Worm (Caenorhabditis elegans): ENCODE results near the gene ZK1307.2.
A peak's percentile ranks its signal among the peaks of the same experiment; 100 is the strongest.

The ZK1307.2 gene

ce11 chrII:9682044-9682443 lies 28.3 kb upstream of the ZK1307.2 start:
- TF ChIP-seq ceh-82 (tag; optimal IDR thresholded peaks at IDR 0.05) (no peak), ceh-63 (GFP tag; optimal IDR thresholded peaks at IDR 0.05) (no peak), fkh-10 (GFP tag; optimal IDR thresholded peaks at IDR 0.05) (peak; percentile 76), pag-3 (tag; optimal IDR thresholded peaks at IDR 0.05; ENCODE audit: borderline replicate concordance, insufficient read depth) (no peak), lin-14 (GFP tag; optimal IDR thresholded peaks at IDR 0.05) (peak; percentile 56), nhr-77 (tag; optimal IDR thresholded peaks at IDR 0.05) (no peak), nhr-84 (tag; optimal IDR thresholded peaks at IDR 0.05) (no peak), snpc-4 (tag; optimal IDR thresholded peaks at IDR 0.05) (no peak), tlp-1 (tag; optimal IDR thresholded peaks at IDR 0.05) (no peak), elt-3 (tag; optimal IDR thresholded peaks at IDR 0.05) (no peak)

ce11 chrII:9680493-9680892 lies 26.7 kb upstream of the ZK1307.2 start, which contains the start of gene ZK1320.13:
Gene ZK1320.13, plus strand, starts transcription at chrII:9680793.
- no peak for TF ChIP-seq unc-98 (GFP tag; IDR thresholded peaks at IDR 0.05)
- TF ChIP-seq ceh-8 (GFP tag; optimal IDR thresholded peaks at IDR 0.05) = no peak
- TF ChIP-seq F16B12.6 (tag; optimal IDR thresholded peaks at IDR 0.05) = no peak
- TF ChIP-seq lin-14 (GFP tag; optimal IDR thresholded peaks at IDR 0.05) = peak; percentile 28
- TF ChIP-seq dsc-1 (tag; optimal IDR thresholded peaks at IDR 0.05) = no peak
- no peak for TF ChIP-seq rnt-1 (tag; optimal IDR thresholded peaks at IDR 0.05)
- TF ChIP-seq hlh-4 (tag; optimal IDR thresholded peaks at IDR 0.05) = no peak

DNA sequence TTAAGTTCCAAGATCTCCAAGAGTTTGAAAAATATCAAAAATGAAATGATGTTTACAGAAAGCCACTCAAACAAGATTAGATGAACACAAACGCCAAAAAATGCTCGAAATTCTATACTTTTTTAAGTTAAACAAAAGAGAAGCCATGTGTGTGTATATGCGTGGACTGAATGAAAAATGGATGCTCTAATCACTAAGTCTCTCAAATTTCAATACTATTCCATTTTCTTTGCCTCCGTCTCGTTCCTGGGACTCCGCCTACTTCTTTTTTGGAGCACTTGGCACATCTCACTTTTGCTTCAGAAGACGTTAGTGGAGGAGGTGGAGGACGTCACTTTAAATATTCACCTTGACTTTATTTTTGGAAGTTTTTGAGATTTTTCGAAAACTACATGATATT lies 26.1 kb upstream of the ZK1307.2 start:
- TF ChIP-seq unc-98 (GFP tag; IDR thresholded peaks at IDR 0.05) (no peak), lin-14 (GFP tag; optimal IDR thresholded peaks at IDR 0.05) (peak; percentile 26)

DNA sequence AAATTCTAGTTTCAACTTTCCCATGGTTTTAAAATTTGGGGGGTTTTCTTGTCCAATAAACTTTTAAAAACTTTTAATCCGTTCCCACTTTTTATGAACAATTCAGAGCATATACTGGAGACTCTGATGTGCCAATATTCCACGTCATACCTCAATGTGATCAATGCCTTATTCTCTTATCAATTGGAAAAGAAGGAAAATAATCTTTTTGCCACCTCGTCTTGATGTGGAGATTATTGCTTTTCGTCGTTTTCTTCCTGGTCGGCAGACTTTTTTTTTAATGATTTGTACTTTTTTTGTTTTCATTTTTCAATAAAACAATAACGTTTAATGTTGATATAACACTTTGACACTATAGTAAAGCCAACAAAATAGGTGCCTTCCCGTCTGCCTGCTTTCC lies 23.7 kb upstream of the ZK1307.2 start:
- TF ChIP-seq unc-30 (tag; optimal IDR thresholded peaks at IDR 0.05) (no peak), dsc-1 (tag; optimal IDR thresholded peaks at IDR 0.05) (peak; percentile 14), elt-2 (tag; optimal IDR thresholded peaks at IDR 0.05) (peak; percentile 17)

DNA sequence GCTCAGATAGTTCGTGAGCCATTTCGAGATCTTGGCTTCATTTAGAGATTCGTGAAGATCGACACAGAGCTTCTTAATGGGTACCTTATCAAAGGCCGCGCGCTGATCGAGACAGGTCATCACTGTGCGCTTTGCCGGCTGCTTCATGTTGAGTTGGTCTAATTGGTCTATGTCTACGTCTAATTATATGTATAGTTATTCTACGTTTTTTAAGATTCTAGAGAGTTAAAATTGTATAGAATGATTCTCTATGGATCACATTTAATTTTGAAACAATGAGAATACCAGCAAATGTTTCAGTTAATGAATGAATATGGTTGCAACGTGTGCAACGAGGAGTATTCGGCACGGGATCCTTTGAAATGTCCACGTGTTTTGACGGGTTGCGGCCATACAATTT lies 20.9 kb upstream of the ZK1307.2 start, which contains the start of gene arc-1:
arc-1 (plus strand) TSS at position 301 of the 400 bp plus-strand sequence.
- TF ChIP-seq hlh-4 (tag; optimal IDR thresholded peaks at IDR 0.05) (no peak), sup-37 (GFP tag; optimal IDR thresholded peaks at IDR 0.05) (no peak), F16B12.6 (tag; optimal IDR thresholded peaks at IDR 0.05) (no peak)

- TF ChIP-seq efl-1 (optimal IDR thresholded peaks at IDR 0.05) (no peak), efl-1 (GFP tag; optimal IDR thresholded peaks at IDR 0.05 in 1 of 2) (peak in 1 of 2 experiments; percentile 1), mab-9 (GFP tag; IDR thresholded peaks at IDR 0.05) (no peak)
Measured at ce11 chrII:9671308-9671707, 17.6 kb upstream of the ZK1307.2 start, which contains the start of gene ZK1320.7. Gene ZK1320.7, plus strand, starts transcription at chrII:9671608.

ce11 chrII:9668959-9669358 lies 15.2 kb upstream of the ZK1307.2 start, which contains the start of gene taf-8:
Gene taf-8, plus strand, starts transcription at chrII:9669318.
- TF ChIP-seq nhr-47 (tag; optimal IDR thresholded peaks at IDR 0.05) (peak; percentile 79), zag-1 (tag; optimal IDR thresholded peaks at IDR 0.05) (no peak), unc-130 (tag; optimal IDR thresholded peaks at IDR 0.05) (peak; percentile 23), dpl-1 (GFP tag; optimal IDR thresholded peaks at IDR 0.05) (peak; percentile 41 to 70 (median 69)), lir-3 (tag; optimal IDR thresholded peaks at IDR 0.05; ENCODE audit: poor library complexity) (peak; percentile 54), sup-37 (GFP tag; optimal IDR thresholded peaks at IDR 0.05) (no peak), unc-30 (tag; optimal IDR thresholded peaks at IDR 0.05) (no peak), C04F5.9 (tag; optimal IDR thresholded peaks at IDR 0.05) (no peak), isw-1 (GFP tag; IDR thresholded peaks at IDR 0.05) (peak; percentile 33), swsn-7 (tag; optimal IDR thresholded peaks at IDR 0.05) (peak; percentile 71), efl-1 (optimal IDR thresholded peaks at IDR 0.05) (peak; percentile 60 to 76), efl-1 (GFP tag; optimal IDR thresholded peaks at IDR 0.05 in 1 of 2) (peak; percentile 65 to 97), egl-27 (tag; optimal IDR thresholded peaks at IDR 0.05) (no peak), vab-15 (tag; optimal IDR thresholded peaks at IDR 0.05) (no peak), lsy-2 (tag; optimal IDR thresholded peaks at IDR 0.05) (peak; percentile 82 to 83), aha-1 (tag; optimal IDR thresholded peaks at IDR 0.05) (no peak), blmp-1 (tag; optimal IDR thresholded peaks at IDR 0.05) (no peak), dsc-1 (tag; optimal IDR thresholded peaks at IDR 0.05) (peak; percentile 52), lin-35 (GFP tag; optimal IDR thresholded peaks at IDR 0.05) (peak; percentile 72 to 73), ceh-88 (GFP tag; IDR thresholded peaks at IDR 0.05) (0 out of 2 replicates have a peak, but pooled peaks have one; percentile 15), ces-1 (GFP tag; optimal IDR thresholded peaks at IDR 0.05) (no peak), sptf-1 (tag; optimal IDR thresholded peaks at IDR 0.05) (no peak), lin-39 (tag; optimal IDR thresholded peaks at IDR 0.05) (peak; percentile 57), F16B12.6 (tag; optimal IDR thresholded peaks at IDR 0.05) (peak; percentile 31)

All from whole organism, L1 larva.